Worm (Caenorhabditis elegans) whole organism, late embryonic: Measurements from ENCODE around the gene B0001.4.

Experiments used
- C08G9.2 ChIP-seq: sonication (generic microtip); optimal IDR thresholded peaks from 2 replicates; lab custom pipeline; 2016; ENCODE audit warnings: mild to moderate bottlenecking, missing genetic modification characterization, moderate library complexity, missing compliant biosample characterization
- C38D4.7 ChIP-seq: fragments of 200-800 bp; sonication (Bioruptor generic); optimal IDR thresholded peaks from 2 replicates; lab custom pipeline; 2018; ENCODE audit warnings: mild to moderate bottlenecking, missing genetic modification characterization, moderate library complexity, missing compliant biosample characterization
- F13H6.1 ChIP-seq: sonication (generic microtip); optimal IDR thresholded peaks from 2 replicates; lab custom pipeline; 2016; ENCODE audit warnings: missing genetic modification characterization, missing compliant biosample characterization
- K09A11.1 ChIP-seq: sonication (generic microtip); optimal IDR thresholded peaks from 2 replicates; lab custom pipeline; 2017; ENCODE audit warnings: antibody characterized with exemption, mild to moderate bottlenecking, missing genetic modification characterization, missing compliant biosample characterization; ENCODE audit not compliant: insufficient read depth
- ceh-14 ChIP-seq: sonication (generic microtip); optimal IDR thresholded peaks from 2 replicates; lab custom pipeline; 2016; ENCODE audit warnings: missing genotype, missing genetic modification characterization, missing compliant biosample characterization
- ceh-19 ChIP-seq: fragments of 200-800 bp; sonication (Bioruptor generic); optimal IDR thresholded peaks from 2 replicates; lab custom pipeline; 2018; ENCODE audit warnings: mild to moderate bottlenecking, missing genetic modification characterization, missing compliant biosample characterization
- ceh-2 ChIP-seq: sonication (generic microtip); optimal IDR thresholded peaks from 2 replicates; lab custom pipeline; 2016; ENCODE audit warnings: missing genotype, missing genetic modification characterization, missing compliant biosample characterization
- ceh-24 ChIP-seq: sonication (generic microtip); optimal IDR thresholded peaks from 2 replicates; lab custom pipeline; 2016; ENCODE audit warnings: mild to moderate bottlenecking, missing genetic modification characterization, missing compliant biosample characterization
- ceh-31 ChIP-seq: sonication (generic microtip); optimal IDR thresholded peaks from 2 replicates; lab custom pipeline; 2016; ENCODE audit warnings: missing genetic modification characterization, missing compliant biosample characterization
- ceh-45 ChIP-seq: fragments of 200-800 bp; sonication (Bioruptor generic); IDR thresholded peaks from 2 replicates; pipeline ENCODE4 v1.3.6; 2022; ENCODE audit warnings: missing genetic modification reagents, missing genetic modification characterization, missing compliant biosample characterization
- ceh-48 ChIP-seq: sonication (generic microtip); optimal IDR thresholded peaks from 2 replicates; lab custom pipeline; 2016; ENCODE audit warnings: missing genetic modification characterization, inconsistent platforms, missing compliant biosample characterization
- ceh-9 ChIP-seq: sonication (generic microtip); optimal IDR thresholded peaks from 2 replicates; lab custom pipeline; 2016; ENCODE audit warnings: mild to moderate bottlenecking, missing genetic modification characterization, inconsistent platforms, missing compliant biosample characterization
- dmd-4 ChIP-seq: sonication (generic microtip); optimal IDR thresholded peaks from 2 replicates; lab custom pipeline; 2016; ENCODE audit warnings: borderline replicate concordance, missing genetic modification characterization, missing compliant biosample characterization
- dve-1 ChIP-seq: sonication (generic microtip); optimal IDR thresholded peaks from 2 replicates; lab custom pipeline; 2017; ENCODE audit warnings: antibody characterized with exemption, mild to moderate bottlenecking, missing genetic modification characterization, missing compliant biosample characterization
- ets-4 ChIP-seq: sonication (generic microtip); optimal IDR thresholded peaks from 2 replicates; lab custom pipeline; 2016; ENCODE audit warnings: missing genetic modification characterization, missing compliant biosample characterization
- fkh-6 ChIP-seq: sonication (generic microtip); optimal IDR thresholded peaks from 2 replicates; lab custom pipeline; 2016; ENCODE audit warnings: missing genetic modification characterization, missing compliant biosample characterization
- hlh-13 ChIP-seq: fragments of 200-800 bp; sonication (Bioruptor generic); optimal IDR thresholded peaks from 2 replicates; lab custom pipeline; 2018; ENCODE audit warnings: mild to moderate bottlenecking, missing genetic modification characterization, missing compliant biosample characterization
- hlh-30 ChIP-seq: sonication (generic microtip); optimal IDR thresholded peaks from 2 replicates; lab custom pipeline; 2017; ENCODE audit warnings: antibody characterized with exemption, missing genetic modification characterization, missing compliant biosample characterization; ENCODE audit not compliant: insufficient read depth
- hlh-8 ChIP-seq: sonication (generic microtip); optimal IDR thresholded peaks from 2 replicates; lab custom pipeline; 2016; ENCODE audit warnings: missing genotype, missing genetic modification characterization, missing compliant biosample characterization
- lin-11 ChIP-seq: fragments of 200-800 bp; sonication (Bioruptor generic); optimal IDR thresholded peaks from 2 replicates; lab custom pipeline; 2018; ENCODE audit warnings: mild to moderate bottlenecking, missing genetic modification characterization, missing compliant biosample characterization
- mec-3 ChIP-seq: sonication (generic microtip); optimal IDR thresholded peaks from 2 replicates; lab custom pipeline; 2016; ENCODE audit warnings: borderline replicate concordance, missing genetic modification characterization, missing compliant biosample characterization
- nfya-1 ChIP-seq: sonication (generic microtip); optimal IDR thresholded peaks from 2 replicates; lab custom pipeline; 2017; ENCODE audit warnings: missing genetic modification characterization, mild to moderate bottlenecking, missing compliant biosample characterization, antibody characterized with exemption, moderate library complexity
- nhr-11 ChIP-seq: fragments of 150-350 bp; optimal IDR thresholded peaks from 2 replicates; lab custom pipeline; 2014; ENCODE audit warnings: missing biosample characterization, missing genetic modification characterization
- pha-2 ChIP-seq: sonication (generic microtip); optimal IDR thresholded peaks from 2 replicates; lab custom pipeline; 2017; ENCODE audit warnings: mild to moderate bottlenecking, missing genetic modification characterization, missing compliant biosample characterization
- pha-4 ChIP-seq: fragments of 150-350 bp; optimal IDR thresholded peaks from 2 replicates; lab custom pipeline; 2018; ENCODE audit warnings: missing biosample characterization, missing genetic modification reagents, missing genetic modification characterization
- pros-1 ChIP-seq: fragments of 150-350 bp; optimal IDR thresholded peaks from 2 replicates; lab custom pipeline; 2014; ENCODE audit warnings: missing biosample characterization, missing genetic modification reagents, missing genetic modification characterization
- ref-2 ChIP-seq: sonication (generic microtip); optimal IDR thresholded peaks from 2 replicates; lab custom pipeline; 2016; ENCODE audit warnings: missing genetic modification characterization, missing compliant biosample characterization
- syd-9 ChIP-seq: sonication (generic microtip); optimal IDR thresholded peaks from 2 replicates; lab custom pipeline; 2016; ENCODE audit warnings: mild to moderate bottlenecking, missing genetic modification characterization, moderate library complexity, missing compliant biosample characterization
- tbx-2 ChIP-seq: sonication (generic microtip); optimal IDR thresholded peaks from 2 replicates; lab custom pipeline; 2016; ENCODE audit warnings: missing genetic modification characterization, missing compliant biosample characterization
- unc-55 ChIP-seq: sonication (generic microtip); optimal IDR thresholded peaks from 2 replicates; lab custom pipeline; 2017; ENCODE audit warnings: missing biosample characterization, missing genetic modification reagents, missing genetic modification characterization
- zip-5 ChIP-seq: sonication (generic microtip); optimal IDR thresholded peaks from 2 replicates; lab custom pipeline; 2016; ENCODE audit warnings: missing genetic modification characterization, missing compliant biosample characterization
- ztf-16 ChIP-seq: sonication (generic microtip); optimal IDR thresholded peaks from 2 replicates; lab custom pipeline; 2017; ENCODE audit warnings: missing genetic modification characterization, missing compliant biosample characterization

B0001.4 gene

ce11 chrIV:12157915-12158314 is 19.9 kb upstream of the B0001.4 start:
- TF ChIP-seq ceh-19: no peak
- no peak for TF ChIP-seq nhr-11 (tag; lab: Kevin White, UChicago)
- peak; percentile 11 for TF ChIP-seq tbx-2
- TF ChIP-seq ref-2: peak; percentile 21
- no peak for TF ChIP-seq lin-11 (tag; lab: Kevin White, UChicago)
- peak; percentile 75 for TF ChIP-seq ceh-48

DNA sequence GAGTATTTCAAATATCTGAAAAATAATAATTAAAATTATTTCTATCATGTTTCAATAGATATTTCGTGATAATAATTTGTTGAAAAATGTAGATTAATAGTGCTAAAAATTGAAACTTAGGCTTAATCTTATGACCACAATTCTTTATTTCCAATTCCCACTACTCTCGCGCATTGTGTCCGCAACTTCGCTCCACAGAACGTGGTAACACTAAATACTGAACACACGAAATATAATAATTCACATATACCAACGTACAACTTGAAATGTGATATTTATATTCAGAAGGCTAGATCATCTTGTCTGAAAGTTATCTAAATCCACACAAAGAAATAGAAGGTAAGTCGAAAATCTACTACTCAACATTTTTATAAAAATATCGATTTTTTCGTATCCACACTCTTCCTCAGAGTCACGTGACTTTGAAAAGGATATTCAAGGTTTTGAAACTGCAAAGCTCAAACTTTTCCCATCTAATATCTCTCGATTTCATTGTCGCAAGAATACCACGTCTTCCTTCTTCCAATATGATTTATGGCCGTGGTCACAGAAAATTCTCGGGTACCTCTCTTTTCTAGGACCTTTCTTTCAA is 18.7 kb upstream of the B0001.4 start, which contains the start of gene eri-12:
eri-12 (plus strand) TSS at position 197 of the 592 bp plus-strand sequence.
- TF ChIP-seq ceh-48 (peak; percentile 43), ceh-24 (tag; lab: Kevin White, UChicago) (no peak), unc-55 (peak; percentile 49), hlh-30 (peak; percentile 74)

DNA sequence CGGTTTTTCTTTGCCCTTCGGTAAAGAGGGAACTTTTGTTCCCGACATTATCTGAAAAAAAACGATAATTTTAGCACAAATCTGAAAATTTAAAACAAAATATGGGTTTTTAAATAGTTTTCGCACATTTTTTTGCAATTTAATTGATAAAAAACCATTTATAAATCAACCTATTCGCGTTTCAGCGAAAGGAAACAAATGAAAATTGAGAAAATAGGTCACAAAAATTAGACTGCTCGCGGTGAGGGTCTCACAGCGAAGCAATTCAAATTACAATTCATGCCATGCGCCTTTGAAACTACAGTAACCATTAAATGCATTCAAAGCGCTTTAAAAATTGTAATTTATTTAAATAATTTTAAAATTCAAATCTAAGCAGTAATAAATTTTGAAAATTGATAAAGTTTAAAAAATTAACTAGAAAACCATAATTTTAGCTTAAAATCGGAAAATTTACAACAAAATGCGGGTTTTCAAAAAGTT is 16.2 kb upstream of the B0001.4 start, which contains the start of gene B0001.7:
B0001.7 (minus strand) TSS at position 51 of the 483 bp plus-strand sequence.
- TF ChIP-seq ztf-16 (tag; lab: Kevin White, UChicago): no peak
- TF ChIP-seq ceh-2 (tag; lab: Kevin White, UChicago): no peak
- TF ChIP-seq dve-1 (tag; lab: Kevin White, UChicago): no peak
- no peak for TF ChIP-seq ets-4
- no peak for TF ChIP-seq pha-2 (tag; lab: Kevin White, UChicago)
- TF ChIP-seq nfya-1 (tag; lab: Kevin White, UChicago): no peak
- TF ChIP-seq K09A11.1 (tag; lab: Kevin White, UChicago): no peak
- TF ChIP-seq syd-9 (tag; lab: Kevin White, UChicago): no peak
- no peak for TF ChIP-seq mec-3
- TF ChIP-seq ceh-31 (tag; lab: Kevin White, UChicago): no peak
- TF ChIP-seq F13H6.1: no peak
- TF ChIP-seq, all 69 proteins: peak for 0

- TF ChIP-seq C08G9.2 (no peak), ceh-24 (tag; lab: Kevin White, UChicago) (no peak), zip-5 (tag; lab: Kevin White, UChicago) (no peak), ref-2 (no peak), hlh-8 (tag; lab: Kevin White, UChicago) (no peak), syd-9 (tag; lab: Kevin White, UChicago) (no peak), hlh-13 (GFP tag; lab: Kevin White, UChicago) (no peak)
Observed at ce11 chrIV:12150877-12151276, 12.9 kb upstream of the B0001.4 start, which contains the start of gene B0001.2. Gene B0001.2, minus strand, starts transcription at chrIV:12150977.

ce11 chrIV:12149609-12150008 is 11.6 kb upstream of the B0001.4 start:
- TF ChIP-seq pros-1 (tag; lab: Kevin White, UChicago) (no peak), F13H6.1 (no peak), dmd-4 (tag; lab: Kevin White, UChicago) (no peak), zip-5 (tag; lab: Kevin White, UChicago) (no peak), ceh-31 (tag; lab: Kevin White, UChicago) (no peak), ceh-9 (tag; lab: Kevin White, UChicago) (no peak), ceh-14 (tag; lab: Kevin White, UChicago) (no peak), ceh-2 (tag; lab: Kevin White, UChicago) (no peak), pha-4 (tag; lab: Kevin White, UChicago) (no peak), ref-2 (no peak)
- TF ChIP-seq, all 69 proteins: peak for 0

DNA sequence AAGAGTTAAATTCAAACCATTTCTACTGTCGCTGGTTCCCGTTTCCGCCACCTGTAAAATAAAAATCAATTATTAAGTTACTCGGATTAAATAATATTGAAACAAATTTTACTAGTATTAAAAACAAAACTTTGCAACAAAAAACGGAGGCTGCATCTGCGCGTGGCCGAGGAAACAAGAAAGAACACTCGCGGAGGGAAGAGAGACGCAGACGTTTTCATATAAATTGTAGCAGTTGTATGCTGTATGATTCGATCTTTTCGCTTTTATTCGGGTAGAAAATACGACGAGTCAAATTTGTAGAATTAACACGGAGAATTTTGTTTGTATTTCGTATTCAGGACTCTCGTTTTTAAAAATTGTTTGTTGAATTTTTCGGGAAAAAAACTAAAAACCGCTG is 7.7 kb upstream of the B0001.4 start, which contains the start of gene B0001.3:
B0001.3 (minus strand) TSS at position 55 of the 400 bp plus-strand sequence.
- TF ChIP-seq ceh-19 (no peak), fkh-6 (tag; lab: Kevin White, UChicago) (no peak), tbx-2 (no peak), lin-11 (tag; lab: Kevin White, UChicago) (no peak), C38D4.7 (GFP tag; lab: Kevin White, UChicago) (no peak), ceh-45 (GFP tag; lab: Robert Waterston, UW) (no peak)
